Fruit fly (Drosophila melanogaster) whole organism, prepupa: ENCODE measurements around the gene GstD2.

ENCODE experiments used
- CG10631 ChIP-seq: fragments of 200-800 bp; sonication (Bioruptor generic); optimal IDR thresholded peaks from 2 replicates; lab custom pipeline; 2016; ENCODE audit warnings: missing biosample characterization, missing genetic modification characterization
- CG10669 ChIP-seq: fragments of 200-800 bp; sonication (Bioruptor generic); optimal IDR thresholded peaks from 3 replicates; lab custom pipeline; 2018; ENCODE audit warnings: missing biosample characterization, mild to moderate bottlenecking, missing genetic modification characterization, moderate library complexity
- CG11294 ChIP-seq: fragments of 200-800 bp; sonication (Bioruptor generic); IDR thresholded peaks from 2 replicates; pipeline ENCODE4 v1.3.6; 2022; ENCODE audit warnings: missing biosample characterization, missing genetic modification characterization
- CG11762 ChIP-seq: fragments of 200-800 bp; sonication (Bioruptor generic); optimal IDR thresholded peaks from 3 replicates; lab custom pipeline; 2016; ENCODE audit warnings: missing biosample characterization, missing genetic modification characterization; ENCODE audit not compliant: insufficient read depth
- CG11902 ChIP-seq: fragments of 200-800 bp; sonication (Bioruptor generic); optimal IDR thresholded peaks from 3 replicates; lab custom pipeline; 2016; ENCODE audit warnings: missing biosample characterization, missing genetic modification characterization
- CG15336 ChIP-seq: fragments of 200-800 bp; sonication (Bioruptor generic); IDR thresholded peaks from 2 replicates; pipeline ENCODE4 v1.3.6; 2022; ENCODE audit warnings: missing biosample characterization, missing genetic modification characterization
- CG16779 ChIP-seq: fragments of 200-800 bp; sonication (Bioruptor generic); optimal IDR thresholded peaks from 3 replicates; lab custom pipeline; 2017; ENCODE audit warnings: missing biosample characterization, mild to moderate bottlenecking, missing genetic modification characterization
- CG31627 ChIP-seq: fragments of 200-800 bp; sonication (Bioruptor generic); optimal IDR thresholded peaks from 3 replicates; lab custom pipeline; 2016; ENCODE audit warnings: missing biosample characterization, missing genetic modification characterization
- CG3919 ChIP-seq: fragments of 200-800 bp; sonication (Bioruptor generic); optimal IDR thresholded peaks from 3 replicates; lab custom pipeline; 2016; ENCODE audit warnings: missing biosample characterization, missing genetic modification characterization
- CG4318 ChIP-seq: fragments of 200-800 bp; sonication (Bioruptor generic); optimal IDR thresholded peaks from 3 replicates; lab custom pipeline; 2017; ENCODE audit warnings: missing biosample characterization, mild to moderate bottlenecking, missing genetic modification characterization
- CG6163 ChIP-seq: fragments of 200-800 bp; sonication (Bioruptor generic); IDR thresholded peaks from 3 replicates; pipeline ENCODE4 v1.3.6; 2022; ENCODE audit warnings: missing biosample characterization, missing genetic modification characterization
- CG6792 ChIP-seq: fragments of 200-800 bp; sonication (Bioruptor generic); optimal IDR thresholded peaks from 3 replicates; lab custom pipeline; 2016; ENCODE audit warnings: missing biosample characterization, missing genetic modification characterization
- CG6808 ChIP-seq: fragments of 200-800 bp; sonication (Bioruptor generic); optimal IDR thresholded peaks from 3 replicates; lab custom pipeline; 2017; ENCODE audit warnings: missing biosample characterization, missing genetic modification characterization, mild to moderate bottlenecking, moderate library complexity, missing genetic modification reagents
- CG6854 ChIP-seq: fragments of 200-800 bp; sonication (Bioruptor generic); optimal IDR thresholded peaks from 2 replicates; lab custom pipeline; 2017; ENCODE audit warnings: missing biosample characterization, mild to moderate bottlenecking, missing genetic modification characterization
- CG8119 ChIP-seq: fragments of 200-800 bp; sonication (Bioruptor generic); IDR thresholded peaks from 3 replicates; pipeline ENCODE4 v1.3.6; 2022; ENCODE audit warnings: missing biosample characterization, missing genetic modification characterization
- CG9139 ChIP-seq: fragments of 200-800 bp; sonication (Bioruptor generic); optimal IDR thresholded peaks from 3 replicates; lab custom pipeline; 2017; ENCODE audit warnings: missing biosample characterization, mild to moderate bottlenecking, missing genetic modification characterization
- Eip75B ChIP-seq: fragments of 200-800 bp; sonication (Bioruptor generic); optimal IDR thresholded peaks from 3 replicates; lab custom pipeline; 2016; ENCODE audit warnings: missing biosample characterization, missing genetic modification characterization
- Eip78C ChIP-seq: fragments of 200-800 bp; sonication (Bioruptor generic); peaks from one replicate; lab custom pipeline; 2016; ENCODE audit warnings: missing biosample characterization, missing genetic modification characterization
- Ets96B ChIP-seq: fragments of 200-800 bp; optimal IDR thresholded peaks from 2 replicates; lab custom pipeline; 2019; ENCODE audit warnings: missing biosample characterization, mild to moderate bottlenecking, missing genetic modification characterization, moderate library complexity
- Hr39 ChIP-seq: fragments of 200-800 bp; sonication (Bioruptor generic); optimal IDR thresholded peaks from 2 replicates; lab custom pipeline; 2016; ENCODE audit warnings: missing biosample characterization, missing genetic modification characterization
- Hr4 ChIP-seq: fragments of 200-800 bp; sonication (Bioruptor generic); optimal IDR thresholded peaks from 3 replicates; lab custom pipeline; 2016; ENCODE audit warnings: missing biosample characterization, missing genetic modification characterization
- Lpt ChIP-seq: fragments of 200-800 bp; sonication (Bioruptor generic); optimal IDR thresholded peaks from 3 replicates; lab custom pipeline; 2016; ENCODE audit warnings: missing biosample characterization, missing genetic modification characterization
- Sox102F ChIP-seq: fragments of 200-800 bp; sonication (Bioruptor generic); optimal IDR thresholded peaks from 2 replicates; lab custom pipeline; 2016; ENCODE audit warnings: missing biosample characterization, mild to moderate bottlenecking, missing genetic modification characterization
- Sox15 ChIP-seq: fragments of 200-800 bp; sonication (Bioruptor generic); optimal IDR thresholded peaks from 3 replicates; lab custom pipeline; 2016; ENCODE audit warnings: missing biosample characterization, missing genetic modification characterization
- achi ChIP-seq: fragments of 200-800 bp; sonication (Bioruptor generic); optimal IDR thresholded peaks from 3 replicates; lab custom pipeline; 2016; ENCODE audit warnings: missing biosample characterization, missing genetic modification characterization
- dac ChIP-seq: fragments of 200-800 bp; sonication (Bioruptor generic); optimal IDR thresholded peaks from 2 replicates; lab custom pipeline; 2017; ENCODE audit warnings: missing biosample characterization, mild to moderate bottlenecking, missing genetic modification characterization
- eg ChIP-seq: fragments of 200-800 bp; sonication (Bioruptor generic); IDR thresholded peaks from 3 replicates; pipeline ENCODE4 v1.3.6; 2022; ENCODE audit warnings: missing biosample characterization, missing genetic modification characterization
- esn ChIP-seq: fragments of 200-800 bp; sonication (Bioruptor generic); optimal IDR thresholded peaks from 2 replicates; lab custom pipeline; 2016; ENCODE audit warnings: missing biosample characterization, mild to moderate bottlenecking, missing genetic modification characterization, moderate library complexity
- fkh ChIP-seq: fragments of 200-800 bp; sonication (Bioruptor generic); optimal IDR thresholded peaks from 3 replicates; lab custom pipeline; 2017; ENCODE audit warnings: missing biosample characterization, mild to moderate bottlenecking, missing genetic modification characterization, moderate library complexity
- lz ChIP-seq: fragments of 200-800 bp; sonication (Bioruptor generic); optimal IDR thresholded peaks from 3 replicates; lab custom pipeline; 2016; ENCODE audit warnings: missing biosample characterization, missing genetic modification characterization
- salr ChIP-seq, 2 experiments: fragments of 200-800 bp; sonication (Bioruptor generic); optimal IDR thresholded peaks; 3 replicates each; lab custom pipeline; 2016 to 2018; ENCODE audit warnings: missing biosample characterization in 2 of 2, missing genetic modification characterization in 2 of 2, mild to moderate bottlenecking in 1 of 2
- topi ChIP-seq: fragments of 200-800 bp; sonication (Bioruptor generic); optimal IDR thresholded peaks from 3 replicates; lab custom pipeline; 2016; ENCODE audit warnings: missing biosample characterization, missing genetic modification characterization
- vri ChIP-seq: fragments of 200-800 bp; sonication (Bioruptor generic); optimal IDR thresholded peaks from 3 replicates; lab custom pipeline; 2016; ENCODE audit warnings: missing biosample characterization, mild to moderate bottlenecking, missing genetic modification characterization

Gene GstD2

DNA sequence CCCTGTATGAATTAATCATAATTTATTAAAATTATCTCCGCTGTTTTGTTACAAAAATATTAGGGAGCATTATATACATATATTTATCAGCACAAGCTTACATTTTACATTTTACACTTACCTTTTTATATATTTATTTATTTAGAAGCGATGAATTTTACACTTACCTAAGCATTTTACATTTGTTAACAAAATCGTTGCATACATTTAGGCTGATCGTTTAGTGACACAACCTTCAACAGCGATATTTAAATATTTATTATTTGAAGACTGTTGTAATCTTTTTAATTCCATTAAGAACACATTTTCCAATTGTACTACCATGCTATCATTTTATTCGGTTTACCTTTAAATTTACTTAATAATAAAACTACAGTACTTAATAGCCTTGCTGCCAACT lies 12.0 kb downstream of the GstD2 start:
- TF ChIP-seq salr (GFP tag; optimal IDR thresholded peaks at IDR 0.05; lab: Kevin White, UChicago) (no peak), CG11294 (GFP tag; lab: Robert Waterston, UW) (no peak), fkh (peak; percentile 73), dac (GFP tag; lab: Kevin White, UChicago) (no peak), CG10669 (GFP tag; lab: Kevin White, UChicago) (no peak), CG11762 (GFP tag; lab: Kevin White, UChicago) (no peak), CG11902 (no peak), CG8119 (no peak), Sox15 (GFP tag; lab: Kevin White, UChicago) (no peak), CG16779 (tag; lab: Kevin White, UChicago) (no peak), CG6792 (GFP tag; lab: Kevin White, UChicago) (no peak), CG3919 (no peak), Hr39 (GFP tag; lab: Kevin White, UChicago) (no peak), Eip78C (GFP tag; lab: Kevin White, UChicago) (peak; percentile 71), CG15336 (no peak), CG6808 (GFP tag; lab: Kevin White, UChicago) (no peak)

DNA sequence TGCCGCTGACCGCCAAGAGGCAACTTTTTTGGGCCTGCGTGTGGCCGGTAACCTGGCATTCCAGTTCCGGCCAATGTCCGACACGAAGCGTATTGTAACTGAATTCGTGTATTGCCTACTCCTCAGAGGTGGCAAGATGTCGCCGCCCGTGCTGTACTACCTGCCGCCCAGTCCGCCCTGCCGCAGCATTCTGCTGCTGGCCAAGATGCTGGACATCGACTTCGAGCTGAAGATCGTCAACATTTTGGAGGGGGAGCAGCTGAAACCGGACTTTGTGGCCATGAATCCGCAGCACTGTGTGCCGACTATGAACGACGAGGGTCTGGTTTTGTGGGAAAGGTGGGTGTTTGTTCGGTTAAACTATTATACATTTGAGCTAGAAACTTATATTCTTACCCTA lies 12.5 kb downstream of the GstD2 start:
- TF ChIP-seq topi (no peak), Lpt (peak; percentile 24), eg (0 out of 3 replicates have a peak, but pooled peaks have one; percentile 18)

DNA sequence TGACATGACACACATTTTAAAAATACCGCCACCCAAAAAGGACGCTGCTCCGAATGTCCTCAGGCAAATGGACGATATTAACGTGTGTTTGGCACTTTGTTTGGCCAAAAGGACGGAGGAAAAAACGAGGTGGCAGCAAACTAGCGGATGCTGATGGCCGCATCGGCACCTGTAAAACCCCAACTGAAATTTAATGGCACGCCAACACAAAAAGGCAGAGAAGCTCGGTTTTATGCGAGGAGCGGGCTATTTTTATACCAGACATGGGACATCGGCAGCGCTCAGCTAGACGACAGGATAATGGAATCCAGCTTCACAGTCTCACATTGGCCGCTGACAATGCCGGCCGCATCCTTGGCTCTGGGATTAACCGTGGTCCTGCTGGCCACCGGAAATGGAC lies 14.2 kb downstream of the GstD2 start, which contains the start of gene Sol1:
Gene Sol1, plus strand, starts transcription at position 301 of the 400 bp plus-strand sequence.
- TF ChIP-seq CG31627 (GFP tag; lab: Kevin White, UChicago) = no peak
- TF ChIP-seq CG8119 = no peak
- TF ChIP-seq CG4318 (GFP tag; lab: Kevin White, UChicago) = no peak
- TF ChIP-seq CG6854 (GFP tag; lab: Kevin White, UChicago) = no peak

DNA sequence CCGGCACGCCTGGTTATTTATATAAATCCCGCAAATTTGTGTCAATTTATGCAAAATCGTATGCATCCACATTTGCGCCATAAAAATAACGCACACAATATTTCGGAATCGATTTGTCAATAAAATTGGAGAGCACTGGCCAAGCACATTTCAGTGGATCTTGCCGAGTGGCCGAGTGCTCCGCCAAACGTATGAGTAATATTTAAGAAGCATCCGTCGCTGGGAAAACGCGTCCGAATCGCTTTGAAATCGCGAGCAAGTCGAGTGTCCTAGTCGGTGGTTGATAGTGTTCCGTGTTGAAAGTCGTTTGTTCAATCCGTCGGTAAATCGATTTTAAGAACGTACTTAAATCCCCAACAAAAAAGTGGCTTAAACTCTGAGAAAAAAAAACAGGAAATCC lies 15.2 kb downstream of the GstD2 start, which contains the start of gene CG33098:
Gene CG33098, plus strand, starts transcription at position 224 of the 400 bp plus-strand sequence.
- TF ChIP-seq esn (GFP tag; lab: Kevin White, UChicago) (no peak), Sox102F (GFP tag; lab: Kevin White, UChicago) (no peak), Hr39 (GFP tag; lab: Kevin White, UChicago) (no peak), CG4318 (GFP tag; lab: Kevin White, UChicago) (no peak), CG16779 (tag; lab: Kevin White, UChicago) (no peak), vri (GFP tag; lab: Kevin White, UChicago) (no peak), lz (GFP tag; lab: Kevin White, UChicago) (no peak)

DNA sequence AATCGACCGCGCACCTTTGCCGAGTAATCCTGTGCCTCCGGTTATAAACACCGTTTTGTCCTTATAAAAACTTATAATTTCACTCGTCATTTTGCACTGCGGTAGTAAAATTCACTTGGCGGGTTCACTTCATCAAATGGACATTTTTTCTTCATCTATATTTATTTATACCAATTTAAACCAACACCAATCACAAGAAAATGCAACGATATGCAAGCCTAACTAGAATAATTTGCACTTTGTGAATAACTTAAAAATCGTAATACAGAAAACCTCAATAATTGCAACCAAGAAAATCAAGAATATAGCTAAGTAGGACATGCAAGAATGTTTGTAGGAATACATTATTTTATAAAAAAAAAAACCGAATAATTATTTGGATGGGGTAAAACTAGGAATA lies 24.1 kb downstream of the GstD2 start, which contains the start of the genes CG10096 and CG10097:
Gene CG10096, minus strand, starts transcription at position 101 of the 400 bp plus-strand sequence.
Gene CG10097, minus strand, starts transcription at position 101 of the 400 bp plus-strand sequence.
- TF ChIP-seq Ets96B (tag; lab: Kevin White, UChicago) = no peak
- TF ChIP-seq CG6163 = no peak
- no peak for TF ChIP-seq CG9139
- no peak for TF ChIP-seq CG6808 (GFP tag; lab: Kevin White, UChicago)
- TF ChIP-seq Eip75B = no peak
- TF ChIP-seq esn (GFP tag; lab: Kevin White, UChicago) = no peak
- no peak for TF ChIP-seq dac (GFP tag; lab: Kevin White, UChicago)
- TF ChIP-seq achi (GFP tag; lab: Kevin White, UChicago) = no peak
- no peak for TF ChIP-seq Hr4
- TF ChIP-seq CG10631 (GFP tag; lab: Kevin White, UChicago) = no peak
- TF ChIP-seq fkh = no peak
- no peak for TF ChIP-seq CG6854 (GFP tag; lab: Kevin White, UChicago)
